Fruit fly (Drosophila melanogaster) whole organism, pupa: ENCODE data around the gene Cp18.

Experiments used
- CG10348 ChIP-seq: fragments of 200-800 bp; sonication (Bioruptor generic); IDR thresholded peaks from 2 replicates; pipeline ENCODE4 v1.3.6; 2022; ENCODE audit warnings: missing biosample characterization, missing genetic modification characterization
- CG12605 ChIP-seq: fragments of 200-800 bp; sonication (Bioruptor generic); IDR thresholded peaks from 2 replicates; pipeline ENCODE4 v1.3.6; 2022; ENCODE audit warnings: missing biosample characterization, missing genetic modification characterization
- CG13204 ChIP-seq: fragments of 200-800 bp; sonication (Bioruptor generic); optimal IDR thresholded peaks from 2 replicates; lab custom pipeline; 2018; ENCODE audit warnings: missing biosample characterization, mild to moderate bottlenecking, missing genetic modification characterization, moderate library complexity
- CG14655 ChIP-seq: fragments of 200-800 bp; sonication (Bioruptor generic); optimal IDR thresholded peaks from 3 replicates; lab custom pipeline; 2017; ENCODE audit warnings: mild to moderate bottlenecking, missing biosample characterization, missing genetic modification reagents, missing genetic modification characterization
- CG15710 ChIP-seq: fragments of 200-800 bp; sonication (Bioruptor generic); optimal IDR thresholded peaks from 2 replicates; lab custom pipeline; 2018; ENCODE audit warnings: missing biosample characterization, mild to moderate bottlenecking, missing genetic modification characterization, moderate library complexity
- CG17806 ChIP-seq: fragments of 200-800 bp; sonication (Bioruptor generic); optimal IDR thresholded peaks from 2 replicates; lab custom pipeline; 2018; ENCODE audit warnings: missing biosample characterization, mild to moderate bottlenecking, missing genetic modification characterization, moderate library complexity
- CG32121 ChIP-seq: fragments of 200-800 bp; sonication (Bioruptor generic); IDR thresholded peaks from 2 replicates; pipeline ENCODE4 v1.3.6; 2022; ENCODE audit warnings: missing biosample characterization, missing genetic modification characterization
- CG34367 ChIP-seq: fragments of 200-800 bp; sonication (Bioruptor generic); optimal IDR thresholded peaks from 2 replicates; lab custom pipeline; 2018; ENCODE audit warnings: missing biosample characterization, mild to moderate bottlenecking, missing genetic modification characterization
- CG4496 ChIP-seq: fragments of 200-800 bp; sonication (Bioruptor generic); IDR thresholded peaks from 3 replicates; pipeline ENCODE4 v1.3.6; 2022; ENCODE audit warnings: missing biosample characterization, missing genetic modification characterization
- CG8159 ChIP-seq: fragments of 200-800 bp; sonication (Bioruptor generic); optimal IDR thresholded peaks from 3 replicates; lab custom pipeline; 2018; ENCODE audit warnings: missing biosample characterization, mild to moderate bottlenecking, missing genetic modification characterization, moderate library complexity
- CG8301 ChIP-seq: fragments of 200-800 bp; sonication (Bioruptor generic); optimal IDR thresholded peaks from 2 replicates; lab custom pipeline; 2018; ENCODE audit warnings: missing biosample characterization, mild to moderate bottlenecking, missing genetic modification characterization
- CG9948 ChIP-seq: fragments of 200-800 bp; sonication (Bioruptor generic); optimal IDR thresholded peaks from 2 replicates; lab custom pipeline; 2018; ENCODE audit warnings: missing biosample characterization, mild to moderate bottlenecking, missing genetic modification characterization, moderate library complexity
- D1 ChIP-seq: fragments of 200-800 bp; sonication (Bioruptor generic); optimal IDR thresholded peaks from 2 replicates; lab custom pipeline; 2018; ENCODE audit warnings: missing biosample characterization, mild to moderate bottlenecking, missing genetic modification characterization, moderate library complexity
- EcR ChIP-seq: fragments of 200-800 bp; sonication (Bioruptor generic); optimal IDR thresholded peaks from 3 replicates; lab custom pipeline; 2019; ENCODE audit warnings: missing biosample characterization, missing genetic modification characterization, mild to moderate bottlenecking, moderate library complexity, missing genetic modification reagents
- Ets98B ChIP-seq: fragments of 200-800 bp; sonication (Bioruptor generic); IDR thresholded peaks from 2 replicates; pipeline ENCODE4 v1.3.6; 2022; ENCODE audit warnings: missing biosample characterization, missing genetic modification characterization
- Pif1A ChIP-seq: fragments of 200-800 bp; sonication (Bioruptor generic); optimal IDR thresholded peaks from 3 replicates; lab custom pipeline; 2016; ENCODE audit warnings: missing biosample characterization, missing genetic modification characterization
- Pif1B ChIP-seq: fragments of 200-800 bp; sonication (Bioruptor generic); optimal IDR thresholded peaks from 3 replicates; lab custom pipeline; 2016; ENCODE audit warnings: missing biosample characterization, missing genetic modification characterization
- Snoo ChIP-seq: fragments of 200-800 bp; sonication (Bioruptor generic); optimal IDR thresholded peaks from 3 replicates; lab custom pipeline; 2017; ENCODE audit warnings: missing biosample characterization, mild to moderate bottlenecking, missing genetic modification characterization, inconsistent platforms
- fd96Ca ChIP-seq: fragments of 200-800 bp; sonication (Bioruptor generic); IDR thresholded peaks from 3 replicates; pipeline ENCODE4 v1.3.6; 2022; ENCODE audit warnings: missing biosample characterization, missing genetic modification characterization
- gl ChIP-seq: fragments of 200-800 bp; sonication (Bioruptor generic); optimal IDR thresholded peaks from 2 replicates; lab custom pipeline; 2018; ENCODE audit warnings: missing biosample characterization, mild to moderate bottlenecking, missing genetic modification characterization
- rn ChIP-seq: fragments of 200-800 bp; sonication (Bioruptor generic); IDR thresholded peaks from 2 replicates; pipeline ENCODE4 v1.3.6; 2022; ENCODE audit warnings: missing biosample characterization, missing genetic modification characterization

The Cp18 gene

DNA sequence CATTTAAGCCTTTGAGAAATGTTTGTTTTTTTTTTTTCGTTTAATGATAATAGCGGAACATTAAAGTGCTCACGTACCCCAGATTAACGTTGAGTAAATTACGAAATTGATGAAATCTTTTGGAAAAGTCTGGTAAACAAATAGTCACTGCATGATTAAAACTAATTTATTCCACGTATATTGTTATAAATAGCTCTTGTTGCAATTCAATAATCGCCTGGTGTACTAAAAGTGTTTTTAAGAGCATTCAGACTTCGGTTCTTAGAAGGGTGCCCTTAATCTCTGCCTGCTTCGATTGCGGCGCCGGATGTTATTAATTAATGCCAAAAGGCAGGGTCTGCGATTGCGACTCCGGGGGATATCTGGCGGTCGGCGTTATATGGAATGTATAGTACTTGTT lies 17.7 kb upstream of the Cp18 start:
- TF ChIP-seq gl (tag; lab: Kevin White, UChicago) (no peak), CG17806 (tag; lab: Kevin White, UChicago) (no peak), CG9948 (tag; lab: Kevin White, UChicago) (no peak), D1 (tag; lab: Kevin White, UChicago) (no peak), Pif1B (GFP tag; lab: Kevin White, UChicago) (no peak), rn (GFP tag; lab: Robert Waterston, UW) (no peak), CG12605 (GFP tag; lab: Robert Waterston, UW) (no peak), CG15710 (tag; lab: Kevin White, UChicago) (no peak), CG32121 (GFP tag; lab: Robert Waterston, UW) (no peak), Pif1A (no peak), CG8159 (no peak), CG10348 (GFP tag; lab: Robert Waterston, UW) (no peak), EcR (GFP tag; lab: Kevin White, UChicago) (no peak), fd96Ca (GFP tag; lab: Robert Waterston, UW) (no peak), CG34367 (no peak), CG8301 (tag; lab: Kevin White, UChicago) (no peak), Ets98B (GFP tag; lab: Robert Waterston, UW) (no peak), CG4496 (GFP tag; lab: Robert Waterston, UW) (no peak)

DNA sequence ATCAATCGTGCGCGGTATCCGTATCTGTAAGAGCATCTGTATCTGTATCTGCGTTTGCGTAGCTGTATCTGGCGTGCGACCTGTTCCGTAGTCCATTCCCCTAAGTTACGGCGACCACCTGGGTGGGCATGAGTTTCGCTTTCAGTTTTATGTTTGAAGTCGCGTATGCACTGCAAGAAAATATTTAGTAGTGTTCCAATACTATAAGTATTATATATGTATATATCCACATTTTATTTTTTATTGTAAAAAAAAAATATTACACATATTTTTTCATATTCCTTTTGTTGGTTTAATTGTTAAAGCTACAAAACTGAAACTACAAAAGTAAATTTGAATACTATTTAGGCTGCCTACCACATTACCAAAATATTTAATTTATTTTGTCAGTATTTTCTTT lies 13.7 kb upstream of the Cp18 start:
- TF ChIP-seq Snoo (tag; lab: Kevin White, UChicago) (no peak), CG14655 (GFP tag; lab: Kevin White, UChicago) (peak; percentile 11), CG12605 (GFP tag; lab: Robert Waterston, UW) (no peak), CG34367 (peak; percentile 8), CG4496 (GFP tag; lab: Robert Waterston, UW) (no peak), CG9948 (tag; lab: Kevin White, UChicago) (peak; percentile 29), CG13204 (GFP tag; lab: Kevin White, UChicago) (no peak), gl (tag; lab: Kevin White, UChicago) (no peak), CG32121 (GFP tag; lab: Robert Waterston, UW) (no peak), Ets98B (GFP tag; lab: Robert Waterston, UW) (no peak), CG8159 (peak; percentile 56), CG8301 (tag; lab: Kevin White, UChicago) (no peak), CG17806 (tag; lab: Kevin White, UChicago) (peak; percentile 28), D1 (tag; lab: Kevin White, UChicago) (no peak), CG15710 (tag; lab: Kevin White, UChicago) (peak; percentile 55)
- TF ChIP-seq, all 21 proteins: peak for 6

DNA sequence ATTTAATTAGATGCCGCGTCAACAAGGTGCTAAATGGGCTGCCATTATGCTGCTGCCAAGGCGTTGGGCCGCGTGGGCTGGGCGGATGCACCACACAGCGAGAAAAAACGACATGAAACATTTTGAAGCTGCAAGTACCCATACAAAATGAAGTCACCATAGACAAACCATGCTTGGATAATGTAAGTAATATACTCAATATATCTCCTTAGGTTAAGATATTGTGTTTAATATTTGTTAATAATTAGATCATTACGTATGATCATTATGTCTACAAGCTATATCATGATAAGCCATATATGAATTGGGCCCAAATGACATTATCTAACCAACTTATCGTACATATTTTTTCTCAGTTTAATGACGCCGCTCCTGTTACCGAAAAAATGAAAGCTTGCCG lies 10.6 kb upstream of the Cp18 start:
- TF ChIP-seq CG17806 (tag; lab: Kevin White, UChicago) (peak; percentile 33), Snoo (tag; lab: Kevin White, UChicago) (peak; percentile 1), CG15710 (tag; lab: Kevin White, UChicago) (peak; percentile 19), CG8301 (tag; lab: Kevin White, UChicago) (peak; percentile 17), gl (tag; lab: Kevin White, UChicago) (no peak), Pif1A (peak; percentile 31), CG13204 (GFP tag; lab: Kevin White, UChicago) (no peak), CG12605 (GFP tag; lab: Robert Waterston, UW) (no peak), CG9948 (tag; lab: Kevin White, UChicago) (peak; percentile 32), Ets98B (GFP tag; lab: Robert Waterston, UW) (no peak), EcR (GFP tag; lab: Kevin White, UChicago) (no peak), fd96Ca (GFP tag; lab: Robert Waterston, UW) (no peak), Pif1B (GFP tag; lab: Kevin White, UChicago) (no peak), CG10348 (GFP tag; lab: Robert Waterston, UW) (no peak), CG34367 (peak; percentile 4), CG14655 (GFP tag; lab: Kevin White, UChicago) (peak; percentile 54), CG4496 (GFP tag; lab: Robert Waterston, UW) (no peak), CG8159 (peak; percentile 46), D1 (tag; lab: Kevin White, UChicago) (no peak), rn (GFP tag; lab: Robert Waterston, UW) (no peak), CG32121 (GFP tag; lab: Robert Waterston, UW) (no peak)

DNA sequence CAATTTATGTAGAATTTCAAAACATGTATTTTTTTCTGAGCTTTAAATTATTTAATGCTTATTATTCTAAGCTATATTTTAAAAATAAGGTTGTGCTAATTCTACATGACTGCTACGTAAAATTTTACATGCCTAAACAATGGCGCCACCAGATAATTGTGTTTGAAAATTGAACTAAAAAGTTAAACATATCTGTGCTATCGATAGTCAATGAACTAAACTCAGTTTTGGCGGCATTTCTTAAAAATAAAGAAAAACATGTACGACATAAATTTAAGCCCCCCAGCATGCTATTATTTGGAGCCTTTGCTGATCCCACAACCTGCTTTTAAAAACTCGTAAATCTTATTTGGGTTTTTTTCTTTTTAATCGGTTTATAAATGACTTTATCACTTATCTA lies 8.0 kb upstream of the Cp18 start:
- TF ChIP-seq D1 (tag; lab: Kevin White, UChicago) (peak; percentile 90), Pif1B (GFP tag; lab: Kevin White, UChicago) (no peak), CG17806 (tag; lab: Kevin White, UChicago) (no peak), gl (tag; lab: Kevin White, UChicago) (no peak)

DNA sequence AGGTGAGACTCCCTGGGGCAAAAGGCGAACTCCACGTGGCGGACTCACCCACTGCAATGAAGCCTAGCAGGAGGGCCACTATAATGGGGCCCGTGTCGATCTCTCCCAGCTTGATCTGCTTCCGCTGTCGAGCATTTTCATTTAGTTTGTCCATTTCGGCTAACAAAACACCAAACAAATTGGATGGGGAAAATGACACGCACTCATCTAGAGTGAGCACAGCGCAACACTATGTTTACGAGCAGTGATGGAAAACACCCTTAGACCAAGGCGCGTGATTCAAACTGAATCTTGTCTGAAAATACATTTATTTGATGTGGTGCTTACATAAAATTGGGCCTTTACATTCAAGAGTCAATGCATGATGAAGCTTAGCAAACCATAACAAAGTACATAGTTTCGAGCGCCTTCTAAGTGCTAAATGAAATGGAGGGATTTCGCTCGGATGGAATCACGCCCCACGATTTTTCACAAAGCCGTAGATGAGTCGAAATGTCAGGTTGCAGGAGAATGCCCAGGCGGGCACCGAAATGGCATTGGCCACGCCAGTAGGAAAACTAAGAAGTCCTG lies 6.5 kb upstream of the Cp18 start, which contains the start of gene SrpRbeta:
SrpRbeta (minus strand) TSS at position 236 of the 570 bp plus-strand sequence.
- TF ChIP-seq CG9948 (tag; lab: Kevin White, UChicago) (no peak), Snoo (tag; lab: Kevin White, UChicago) (peak; percentile 30), Ets98B (GFP tag; lab: Robert Waterston, UW) (no peak), CG17806 (tag; lab: Kevin White, UChicago) (no peak), CG12605 (GFP tag; lab: Robert Waterston, UW) (no peak), CG10348 (GFP tag; lab: Robert Waterston, UW) (no peak), Pif1B (GFP tag; lab: Kevin White, UChicago) (no peak), CG14655 (GFP tag; lab: Kevin White, UChicago) (no peak), EcR (GFP tag; lab: Kevin White, UChicago) (no peak), CG15710 (tag; lab: Kevin White, UChicago) (no peak), CG8159 (no peak), CG13204 (GFP tag; lab: Kevin White, UChicago) (no peak), CG32121 (GFP tag; lab: Robert Waterston, UW) (no peak), fd96Ca (GFP tag; lab: Robert Waterston, UW) (no peak), rn (GFP tag; lab: Robert Waterston, UW) (no peak), Pif1A (peak; percentile 4), CG4496 (GFP tag; lab: Robert Waterston, UW) (no peak)
